Fruit fly (Drosophila melanogaster) whole organism, embryonic: ENCODE results near the gene AlaRS.

Experiments used
- CG10147 ChIP-seq: fragments of 200-800 bp; sonication (Bioruptor generic); optimal IDR thresholded peaks from 2 replicates; lab custom pipeline; 2019; ENCODE audit warnings: missing biosample characterization, mild to moderate bottlenecking, missing genetic modification characterization, moderate library complexity
- CG10209 ChIP-seq: fragments of 200-800 bp; sonication (Bioruptor generic); optimal IDR thresholded peaks from 3 replicates; lab custom pipeline; 2017; ENCODE audit warnings: missing biosample characterization, mild to moderate bottlenecking, missing genetic modification characterization, missing genetic modification reagents
- CG10462 ChIP-seq: fragments of 200-800 bp; sonication (Bioruptor generic); optimal IDR thresholded peaks from 2 replicates; lab custom pipeline; 2016; ENCODE audit warnings: missing biosample characterization, missing genetic modification characterization
- CG10654 ChIP-seq: fragments of 200-800 bp; sonication (Bioruptor generic); optimal IDR thresholded peaks from 2 replicates; lab custom pipeline; 2016; ENCODE audit warnings: missing biosample characterization, missing genetic modification characterization
- CG12299 ChIP-seq: fragments of 200-800 bp; sonication (Bioruptor generic); optimal IDR thresholded peaks from 2 replicates; lab custom pipeline; 2018; ENCODE audit warnings: missing biosample characterization, mild to moderate bottlenecking, missing genetic modification characterization
- CG12744 ChIP-seq: fragments of 200-800 bp; sonication (Bioruptor generic); optimal IDR thresholded peaks from 2 replicates; lab custom pipeline; 2016; ENCODE audit warnings: missing biosample characterization, missing genetic modification characterization
- CG13424 ChIP-seq: fragments of 200-800 bp; sonication (Bioruptor generic); optimal IDR thresholded peaks from 2 replicates; lab custom pipeline; 2019; ENCODE audit warnings: missing biosample characterization, mild to moderate bottlenecking, missing genetic modification characterization, moderate library complexity
- CG15073 ChIP-seq: fragments of 200-800 bp; sonication (Bioruptor generic); optimal IDR thresholded peaks from 2 replicates; lab custom pipeline; 2016; ENCODE audit warnings: missing biosample characterization, missing genetic modification characterization
- CG15269 ChIP-seq: fragments of 200-800 bp; sonication (Bioruptor generic); optimal IDR thresholded peaks from 2 replicates; lab custom pipeline; 2018; ENCODE audit warnings: missing biosample characterization, mild to moderate bottlenecking, missing genetic modification characterization, moderate library complexity
- CG16815 ChIP-seq: fragments of 200-800 bp; sonication (Bioruptor generic); optimal IDR thresholded peaks from 3 replicates; lab custom pipeline; 2017; ENCODE audit warnings: missing biosample characterization, mild to moderate bottlenecking, missing genetic modification characterization
- CG3065 ChIP-seq: fragments of 200-800 bp; sonication (Bioruptor generic); optimal IDR thresholded peaks from 2 replicates; lab custom pipeline; 2016; ENCODE audit warnings: missing biosample characterization, missing genetic modification characterization
- CG3163 ChIP-seq: fragments of 200-800 bp; sonication (Bioruptor generic); optimal IDR thresholded peaks from 3 replicates; lab custom pipeline; 2016; ENCODE audit warnings: missing biosample characterization, missing genetic modification characterization
- CG32772 ChIP-seq: fragments of 200-800 bp; sonication (Bioruptor generic); IDR thresholded peaks from 2 replicates; pipeline ENCODE4 v1.3.6; 2022; ENCODE audit warnings: missing biosample characterization, missing genetic modification characterization
- CG4404 ChIP-seq: fragments of 200-800 bp; sonication (Bioruptor generic); IDR thresholded peaks from 2 replicates; pipeline ENCODE4 v1.3.6; 2022; ENCODE audit warnings: missing biosample characterization, missing genetic modification characterization
- CG4617 ChIP-seq: fragments of 200-800 bp; sonication (Bioruptor generic); optimal IDR thresholded peaks from 3 replicates; lab custom pipeline; 2016; ENCODE audit warnings: missing biosample characterization, missing genetic modification characterization, borderline replicate concordance
- CG8290 ChIP-seq, 3 experiments: fragments of 200-800 bp; sonication (Bioruptor generic); optimal IDR thresholded peaks; 2 replicates each; lab custom pipeline; 2016 to 2019; ENCODE audit warnings: missing biosample characterization in 3 of 3, missing genetic modification characterization in 3 of 3, mild to moderate bottlenecking in 2 of 3, moderate library complexity in 1 of 3
- CG8478 ChIP-seq: fragments of >200 bp; optimal IDR thresholded peaks from 2 replicates; lab custom pipeline; 2018
- CG9437 ChIP-seq: fragments of 200-800 bp; sonication (Bioruptor generic); optimal IDR thresholded peaks from 2 replicates; lab custom pipeline; 2018; ENCODE audit warnings: missing biosample characterization, mild to moderate bottlenecking, missing genetic modification characterization
- D ChIP-seq, 2 experiments: fragments of 200-800 bp in 1 of 2; fragments of >200 bp in 1 of 2; sonication (Bioruptor generic) in 1 of 2; optimal IDR thresholded peaks; 2 replicates in 1 of 2; 3 replicates in 1 of 2; lab custom pipeline; 2017; ENCODE audit warnings: mild to moderate bottlenecking in 1 of 2, missing biosample characterization in 1 of 2, missing genetic modification characterization in 1 of 2, missing genetic modification reagents in 1 of 2
- D19A ChIP-seq: fragments of 200-800 bp; optimal IDR thresholded peaks from 3 replicates; lab custom pipeline; 2019; ENCODE audit warnings: missing biosample characterization, mild to moderate bottlenecking, missing genetic modification characterization, moderate library complexity
- Deaf1 ChIP-seq: fragments of 200-800 bp; optimal IDR thresholded peaks from 3 replicates; lab custom pipeline; 2019; ENCODE audit warnings: missing biosample characterization, mild to moderate bottlenecking, missing genetic modification characterization, moderate library complexity
- Doc3 ChIP-seq: fragments of 200-800 bp; sonication (Bioruptor generic); IDR thresholded peaks from 3 replicates; pipeline ENCODE4 v1.3.6; 2022; ENCODE audit warnings: missing biosample characterization, missing genetic modification characterization; ENCODE audit not compliant: partially characterized antibody
- Gsc ChIP-seq: fragments of 200-800 bp; sonication (Bioruptor generic); IDR thresholded peaks from 2 replicates; pipeline ENCODE4 v1.3.6; 2022; ENCODE audit warnings: missing biosample characterization, missing genetic modification characterization
- HLH4C ChIP-seq: fragments of 200-800 bp; sonication (Bioruptor generic); IDR thresholded peaks from 3 replicates; pipeline ENCODE4 v1.3.6; 2022; ENCODE audit warnings: missing biosample characterization, missing genetic modification characterization; ENCODE audit not compliant: partially characterized antibody
- MTF-1 ChIP-seq: fragments of 200-800 bp; sonication (Bioruptor generic); optimal IDR thresholded peaks from 2 replicates; lab custom pipeline; 2018; ENCODE audit warnings: missing biosample characterization, mild to moderate bottlenecking, missing genetic modification characterization, borderline replicate concordance
- NFAT ChIP-seq: fragments of 200-800 bp; sonication (Bioruptor generic); IDR thresholded peaks from 2 replicates; pipeline ENCODE4 v1.3.6; 2022; ENCODE audit warnings: missing biosample characterization, missing genetic modification characterization
- NK7.1 ChIP-seq: fragments of 200-800 bp; sonication (Bioruptor generic); optimal IDR thresholded peaks from 3 replicates; lab custom pipeline; 2016; ENCODE audit warnings: missing biosample characterization, missing genetic modification characterization
- Oaz ChIP-seq: fragments of 200-800 bp; sonication (Bioruptor generic); IDR thresholded peaks from 2 replicates; pipeline ENCODE4 v1.3.6; 2022; ENCODE audit warnings: missing biosample characterization, missing genetic modification characterization
- Oli ChIP-seq: fragments of 200-800 bp; sonication (Bioruptor generic); optimal IDR thresholded peaks from 2 replicates; lab custom pipeline; 2018; ENCODE audit warnings: missing biosample characterization, mild to moderate bottlenecking, missing genetic modification characterization, moderate library complexity
- PHDP ChIP-seq: fragments of 200-800 bp; sonication (Bioruptor generic); optimal IDR thresholded peaks from 3 replicates; lab custom pipeline; 2018; ENCODE audit warnings: missing biosample characterization, mild to moderate bottlenecking, missing genetic modification characterization, moderate library complexity
- Sry-δ ChIP-seq: fragments of 200-800 bp; sonication (Bioruptor generic); optimal IDR thresholded peaks from 2 replicates; lab custom pipeline; 2016; ENCODE audit warnings: missing biosample characterization, missing genetic modification characterization
- Vsx1 ChIP-seq: fragments of 200-800 bp; sonication (Bioruptor generic); optimal IDR thresholded peaks from 2 replicates; lab custom pipeline; 2017; ENCODE audit warnings: missing biosample characterization, mild to moderate bottlenecking, missing genetic modification characterization, missing genetic modification reagents
- Xbp1 ChIP-seq: fragments of 200-800 bp; sonication (Bioruptor generic); optimal IDR thresholded peaks from 3 replicates; lab custom pipeline; 2016; ENCODE audit warnings: missing biosample characterization, mild to moderate bottlenecking, missing genetic modification characterization
- ase ChIP-seq: fragments of 200-800 bp; sonication (Bioruptor generic); IDR thresholded peaks from 3 replicates; pipeline ENCODE4 v1.3.6; 2022; ENCODE audit warnings: missing biosample characterization, missing genetic modification characterization
- az2 ChIP-seq: fragments of 200-800 bp; sonication (Bioruptor generic); optimal IDR thresholded peaks from 3 replicates; lab custom pipeline; 2016; ENCODE audit warnings: missing biosample characterization, missing genetic modification characterization
- cwo ChIP-seq: fragments of 200-800 bp; sonication (Bioruptor generic); optimal IDR thresholded peaks from 3 replicates; lab custom pipeline; 2017; ENCODE audit warnings: missing biosample characterization, missing genetic modification characterization, mild to moderate bottlenecking, moderate library complexity, missing genetic modification reagents
- dm ChIP-seq: fragments of 200-800 bp; sonication (Bioruptor generic); optimal IDR thresholded peaks from 3 replicates; lab custom pipeline; 2016; ENCODE audit warnings: missing biosample characterization, missing genetic modification characterization
- fru ChIP-seq: fragments of >200 bp; optimal IDR thresholded peaks from 2 replicates; lab custom pipeline; 2017
- grn ChIP-seq: fragments of 200-800 bp; sonication (Bioruptor generic); optimal IDR thresholded peaks from 3 replicates; lab custom pipeline; 2017; ENCODE audit warnings: missing biosample characterization, missing genetic modification characterization
- ham ChIP-seq: fragments of 200-800 bp; sonication (Bioruptor generic); IDR thresholded peaks from 2 replicates; pipeline ENCODE4 v1.3.6; 2022; ENCODE audit warnings: missing biosample characterization, missing genetic modification characterization
- knrl ChIP-seq: fragments of 200-800 bp; sonication (Bioruptor generic); IDR thresholded peaks from 3 replicates; pipeline ENCODE4 v1.3.6; 2022; ENCODE audit warnings: missing biosample characterization, missing genetic modification characterization; ENCODE audit not compliant: partially characterized antibody
- nom ChIP-seq: fragments of 200-800 bp; sonication (Bioruptor generic); optimal IDR thresholded peaks from 2 replicates; lab custom pipeline; 2017; ENCODE audit warnings: missing biosample characterization, missing genetic modification characterization, mild to moderate bottlenecking, moderate library complexity, missing genetic modification reagents
- odd ChIP-seq: fragments of 200-800 bp; sonication (Bioruptor generic); optimal IDR thresholded peaks from 2 replicates; lab custom pipeline; 2017; ENCODE audit warnings: missing biosample characterization, mild to moderate bottlenecking, missing genetic modification characterization
- sens-2 ChIP-seq: fragments of 200-800 bp; sonication (Bioruptor generic); IDR thresholded peaks from 2 replicates; pipeline ENCODE4 v1.3.6; 2022; ENCODE audit warnings: missing biosample characterization, missing genetic modification characterization
- ssp ChIP-seq: fragments of 200-800 bp; sonication (Bioruptor generic); IDR thresholded peaks from 2 replicates; pipeline ENCODE4 v1.3.6; 2022; ENCODE audit warnings: missing biosample characterization, missing genetic modification characterization
- sug ChIP-seq: fragments of 200-800 bp; optimal IDR thresholded peaks from 2 replicates; lab custom pipeline; 2019; ENCODE audit warnings: missing biosample characterization, mild to moderate bottlenecking, missing genetic modification characterization, moderate library complexity
- tgo ChIP-seq: fragments of 200-800 bp; sonication (Bioruptor generic); IDR thresholded peaks from 3 replicates; pipeline ENCODE4 v1.3.6; 2022; ENCODE audit warnings: missing biosample characterization, missing genetic modification characterization
- unc-4 ChIP-seq: fragments of 200-800 bp; sonication (Bioruptor generic); IDR thresholded peaks from 2 replicates; pipeline ENCODE4 v1.3.6; 2022; ENCODE audit warnings: missing biosample characterization, missing genetic modification characterization; ENCODE audit not compliant: partially characterized antibody
- vvl ChIP-seq: fragments of 200-800 bp; sonication (Bioruptor generic); IDR thresholded peaks from 2 replicates; pipeline ENCODE4 v1.3.6; 2022; ENCODE audit warnings: missing biosample characterization, missing genetic modification characterization
- wor ChIP-seq: fragments of 200-800 bp; sonication (Bioruptor generic); IDR thresholded peaks from 2 replicates; pipeline ENCODE4 v1.3.6; 2022; ENCODE audit warnings: missing biosample characterization, missing genetic modification characterization

Gene AlaRS

dm6 chr2L:8381508-8382036, at the start of gene AlaRS:
AlaRS (minus strand) TSS chr2L:8381764.
- no peak for TF ChIP-seq grn (GFP tag; lab: Kevin White, UChicago)
- no peak for TF ChIP-seq fru
- TF ChIP-seq D19A: peak; percentile 19
- TF ChIP-seq nom (GFP tag; lab: Kevin White, UChicago): peak; percentile 34
- TF ChIP-seq Sry-δ: peak; percentile 71
- no peak for TF ChIP-seq ssp (GFP tag; lab: Robert Waterston, UW)
- no peak for TF ChIP-seq CG8478 (lab: Kevin White, UChicago)
- no peak for TF ChIP-seq Oaz (GFP tag; lab: Robert Waterston, UW)
- peak; percentile 39 for TF ChIP-seq CG15269
- TF ChIP-seq CG9437 (GFP tag; lab: Kevin White, UChicago): no peak
- TF ChIP-seq sug (tag; lab: Kevin White, UChicago): peak; percentile 33
- peak; percentile 58 for TF ChIP-seq CG13424 (tag; lab: Kevin White, UChicago)
- TF ChIP-seq Oli (tag; lab: Kevin White, UChicago): peak; percentile 9
- TF ChIP-seq knrl (GFP tag; lab: Robert Waterston, UW): peak; percentile 59; the same call in 2 of the 3 replicates
- TF ChIP-seq Vsx1 (GFP tag; lab: Kevin White, UChicago): no peak
- peak; percentile 47 for TF ChIP-seq PHDP
- TF ChIP-seq CG16815 (GFP tag; lab: Kevin White, UChicago): no peak
- TF ChIP-seq CG4404: no peak
- TF ChIP-seq CG10209 (GFP tag; lab: Kevin White, UChicago): peak; percentile 31
- TF ChIP-seq CG4617: peak; percentile 47
- peak; percentile 21 for TF ChIP-seq CG10147
- TF ChIP-seq ham (GFP tag; lab: Robert Waterston, UW): no peak
- no peak for TF ChIP-seq CG32772 (GFP tag; lab: Robert Waterston, UW)
- TF ChIP-seq CG3065 (GFP tag; lab: Kevin White, UChicago): no peak
- TF ChIP-seq MTF-1 (GFP tag; lab: Kevin White, UChicago): no peak
- no peak for TF ChIP-seq NFAT (GFP tag; lab: Robert Waterston, UW)
- TF ChIP-seq cwo: peak; percentile 44
- no peak for TF ChIP-seq NK7.1
- no peak for TF ChIP-seq Gsc
- no peak for TF ChIP-seq ase
- TF ChIP-seq Doc3 (GFP tag; lab: Robert Waterston, UW): peak; percentile 73
- TF ChIP-seq dm (GFP tag; lab: Kevin White, UChicago): peak; percentile 43
- no peak for TF ChIP-seq CG12299 (tag; lab: Kevin White, UChicago)
- TF ChIP-seq CG12744 (GFP tag; lab: Kevin White, UChicago): no peak
- TF ChIP-seq az2 (GFP tag; lab: Kevin White, UChicago): no peak
- TF ChIP-seq HLH4C (GFP tag; lab: Robert Waterston, UW): peak; percentile 66
- TF ChIP-seq CG8290 (GFP tag; optimal IDR thresholded peaks at IDR 0.05; lab: Kevin White, UChicago): no peak
- TF ChIP-seq CG8290 (tag; optimal IDR thresholded peaks at IDR 0.05; lab: Kevin White, UChicago): no peak
- TF ChIP-seq tgo (GFP tag; lab: Robert Waterston, UW): peak; percentile 13; the same call in 1 of the 3 replicates
- TF ChIP-seq CG10462: no peak
- peak; percentile 6 for TF ChIP-seq CG10654
- TF ChIP-seq Xbp1: peak; percentile 18
- peak; percentile 27 for TF ChIP-seq odd (GFP tag; lab: Kevin White, UChicago)
- peak; percentile 9 for TF ChIP-seq Deaf1 (tag; lab: Kevin White, UChicago)
- TF ChIP-seq D (optimal IDR thresholded peaks at IDR 0.05; lab: Kevin White, UChicago): no peak
- TF ChIP-seq D (GFP tag; optimal IDR thresholded peaks at IDR 0.05; lab: Kevin White, UChicago): peak; percentile 19
- no peak for TF ChIP-seq CG15073 (GFP tag; lab: Kevin White, UChicago)
- TF ChIP-seq sens-2: no peak
- no peak for TF ChIP-seq wor (GFP tag; lab: Robert Waterston, UW)
- peak; percentile 44; the same call in 1 of the 2 replicates for TF ChIP-seq vvl
- TF ChIP-seq unc-4: peak; percentile 72; the same call in 1 of the 2 replicates
- no peak for TF ChIP-seq CG3163
